Fruit fly (Drosophila melanogaster) whole organism, embryonic: ENCODE results near the gene lva.

Experiments used
- Atf3 ChIP-seq: fragments of 200-800 bp; sonication (Bioruptor generic); optimal IDR thresholded peaks from 3 replicates; lab custom pipeline; 2016; ENCODE audit warnings: missing biosample characterization, missing genetic modification characterization
- CG10209 ChIP-seq: fragments of 200-800 bp; sonication (Bioruptor generic); optimal IDR thresholded peaks from 3 replicates; lab custom pipeline; 2017; ENCODE audit warnings: missing biosample characterization, mild to moderate bottlenecking, missing genetic modification characterization, missing genetic modification reagents
- CG11085 ChIP-seq: fragments of 200-800 bp; sonication (Bioruptor generic); IDR thresholded peaks from 2 replicates; pipeline ENCODE4 v1.3.6; 2022; ENCODE audit warnings: missing biosample characterization, missing genetic modification characterization
- CG11398 ChIP-seq: fragments of 200-800 bp; sonication (Bioruptor generic); optimal IDR thresholded peaks from 2 replicates; lab custom pipeline; 2016; ENCODE audit warnings: missing biosample characterization, missing genetic modification characterization
- CG11456 ChIP-seq: fragments of 200-800 bp; sonication (Bioruptor generic); IDR thresholded peaks from 3 replicates; pipeline ENCODE4 v1.3.6; 2022; ENCODE audit warnings: missing biosample characterization, missing genetic modification characterization
- CG14965 ChIP-seq: fragments of 200-800 bp; sonication (Bioruptor generic); optimal IDR thresholded peaks from 2 replicates; lab custom pipeline; 2016; ENCODE audit warnings: missing biosample characterization, missing genetic modification characterization, borderline replicate concordance
- CG15479 ChIP-seq: fragments of 200-800 bp; sonication (Bioruptor generic); optimal IDR thresholded peaks from 3 replicates; lab custom pipeline; 2019; ENCODE audit warnings: missing biosample characterization, mild to moderate bottlenecking, missing genetic modification characterization, moderate library complexity
- CG1602 ChIP-seq: fragments of 200-800 bp; sonication (Bioruptor generic); optimal IDR thresholded peaks from 3 replicates; lab custom pipeline; 2016; ENCODE audit warnings: missing biosample characterization, missing genetic modification characterization
- CG1603 ChIP-seq: fragments of 200-800 bp; sonication (Bioruptor generic); optimal IDR thresholded peaks from 2 replicates; lab custom pipeline; 2019; ENCODE audit warnings: missing biosample characterization, mild to moderate bottlenecking, missing genetic modification characterization, moderate library complexity
- CG17802 ChIP-seq: fragments of 200-800 bp; sonication (Bioruptor generic); optimal IDR thresholded peaks from 2 replicates; lab custom pipeline; 2018; ENCODE audit warnings: missing biosample characterization, mild to moderate bottlenecking, missing genetic modification characterization, moderate library complexity
- CG18764 ChIP-seq: fragments of 200-800 bp; sonication (Bioruptor generic); optimal IDR thresholded peaks from 3 replicates; lab custom pipeline; 2016; ENCODE audit warnings: missing biosample characterization, missing genetic modification characterization
- CG30403 ChIP-seq: fragments of 200-800 bp; sonication (Bioruptor generic); optimal IDR thresholded peaks from 3 replicates; lab custom pipeline; 2016; ENCODE audit warnings: missing biosample characterization, missing genetic modification characterization
- CG31224 ChIP-seq: fragments of 200-800 bp; sonication (Bioruptor generic); IDR thresholded peaks from 2 replicates; pipeline ENCODE4 v1.3.6; 2022; ENCODE audit warnings: missing biosample characterization, missing genetic modification characterization
- CG34376 ChIP-seq: fragments of 200-800 bp; sonication (Bioruptor generic); optimal IDR thresholded peaks from 2 replicates; lab custom pipeline; 2018; ENCODE audit warnings: missing biosample characterization, mild to moderate bottlenecking, missing genetic modification characterization
- CG4328 ChIP-seq: fragments of 200-800 bp; sonication (Bioruptor generic); optimal IDR thresholded peaks from 3 replicates; lab custom pipeline; 2017; ENCODE audit warnings: missing biosample characterization, missing genetic modification reagents, missing genetic modification characterization
- CG6175 ChIP-seq: fragments of 200-800 bp; sonication (Bioruptor generic); IDR thresholded peaks from 3 replicates; pipeline ENCODE4 v1.3.6; 2022; ENCODE audit warnings: missing biosample characterization, missing genetic modification characterization
- CG7745 ChIP-seq: fragments of 200-800 bp; sonication (Bioruptor generic); optimal IDR thresholded peaks from 2 replicates; lab custom pipeline; 2018; ENCODE audit warnings: missing biosample characterization, mild to moderate bottlenecking, missing genetic modification characterization, moderate library complexity
- CG7839 ChIP-seq: fragments of 200-800 bp; sonication (Bioruptor generic); optimal IDR thresholded peaks from 3 replicates; lab custom pipeline; 2018; ENCODE audit warnings: missing biosample characterization, mild to moderate bottlenecking, missing genetic modification characterization, moderate library complexity
- CG9727 ChIP-seq: fragments of 200-800 bp; sonication (Bioruptor generic); optimal IDR thresholded peaks from 3 replicates; lab custom pipeline; 2017; ENCODE audit warnings: missing biosample characterization, mild to moderate bottlenecking, missing genetic modification characterization
- CrebB ChIP-seq: fragments of 200-800 bp; sonication (Bioruptor generic); optimal IDR thresholded peaks from 3 replicates; lab custom pipeline; 2018; ENCODE audit warnings: missing biosample characterization, mild to moderate bottlenecking, missing genetic modification characterization
- D19A ChIP-seq: fragments of 200-800 bp; optimal IDR thresholded peaks from 3 replicates; lab custom pipeline; 2019; ENCODE audit warnings: missing biosample characterization, mild to moderate bottlenecking, missing genetic modification characterization, moderate library complexity
- Dbx ChIP-seq: fragments of 200-800 bp; sonication (Bioruptor generic); IDR thresholded peaks from 3 replicates; pipeline ENCODE4 v1.3.6; 2022; ENCODE audit warnings: missing biosample characterization, missing genetic modification characterization
- Dref ChIP-seq: fragments of 200-800 bp; sonication (Bioruptor generic); IDR thresholded peaks from 2 replicates; pipeline ENCODE4 v1.3.6; 2022; ENCODE audit warnings: missing biosample characterization, missing genetic modification characterization
- Elba2 ChIP-seq: fragments of 200-800 bp; sonication (Bioruptor generic); optimal IDR thresholded peaks from 3 replicates; lab custom pipeline; 2016; ENCODE audit warnings: missing biosample characterization, missing genetic modification characterization
- HLH4C ChIP-seq: fragments of 200-800 bp; sonication (Bioruptor generic); IDR thresholded peaks from 3 replicates; pipeline ENCODE4 v1.3.6; 2022; ENCODE audit warnings: missing biosample characterization, missing genetic modification characterization; ENCODE audit not compliant: partially characterized antibody
- Kr ChIP-seq: fragments of 200-800 bp; sonication (Bioruptor generic); optimal IDR thresholded peaks from 2 replicates; lab custom pipeline; 2017; ENCODE audit warnings: missing biosample characterization, mild to moderate bottlenecking, missing genetic modification characterization
- Nf-YA ChIP-seq: fragments of 200-800 bp; sonication (Bioruptor generic); IDR thresholded peaks from 2 replicates; pipeline ENCODE4 v1.3.6; 2022; ENCODE audit warnings: missing biosample characterization, missing genetic modification characterization
- Nf-YB ChIP-seq: fragments of 200-800 bp; sonication (Bioruptor generic); optimal IDR thresholded peaks from 3 replicates; lab custom pipeline; 2019; ENCODE audit warnings: missing biosample characterization, mild to moderate bottlenecking, missing genetic modification characterization, moderate library complexity
- Optix ChIP-seq: fragments of 200-800 bp; sonication (Bioruptor generic); IDR thresholded peaks from 3 replicates; pipeline ENCODE4 v1.3.6; 2022; ENCODE audit warnings: missing biosample characterization, missing genetic modification characterization
- Scr ChIP-seq: fragments of 200-800 bp; sonication (Bioruptor generic); IDR thresholded peaks from 2 replicates; pipeline ENCODE4 v1.3.6; 2022; ENCODE audit warnings: missing biosample characterization, missing genetic modification characterization; ENCODE audit not compliant: partially characterized antibody
- ab ChIP-seq: fragments of 200-800 bp; sonication (Bioruptor generic); optimal IDR thresholded peaks from 2 replicates; lab custom pipeline; 2016; ENCODE audit warnings: missing biosample characterization, missing genetic modification characterization
- bbx ChIP-seq: fragments of 200-800 bp; sonication (Bioruptor generic); IDR thresholded peaks from 2 replicates; pipeline ENCODE4 v1.3.6; 2022; ENCODE audit warnings: missing biosample characterization, missing genetic modification characterization; ENCODE audit not compliant: partially characterized antibody
- btn ChIP-seq: fragments of 200-800 bp; sonication (Bioruptor generic); optimal IDR thresholded peaks from 2 replicates; lab custom pipeline; 2016; ENCODE audit warnings: missing biosample characterization, missing genetic modification characterization
- croc ChIP-seq: fragments of 200-800 bp; sonication (Bioruptor generic); conservative IDR thresholded peaks from 3 replicates; pipeline ENCODE4 v1.3.6; 2022; ENCODE audit warnings: missing biosample characterization, missing genetic modification characterization
- dimm ChIP-seq: fragments of 200-800 bp; sonication (Bioruptor generic); IDR thresholded peaks from 2 replicates; pipeline ENCODE4 v1.3.6; 2022; ENCODE audit warnings: missing biosample characterization, missing genetic modification characterization
- esg ChIP-seq: fragments of 200-800 bp; sonication (Bioruptor generic); conservative IDR thresholded peaks from 2 replicates; pipeline ENCODE4 v1.3.6; 2022; ENCODE audit warnings: missing biosample characterization, missing genetic modification characterization
- fru ChIP-seq: fragments of >200 bp; optimal IDR thresholded peaks from 2 replicates; lab custom pipeline; 2017
- ftz-f1 ChIP-seq: fragments of 200-800 bp; sonication (Bioruptor generic); optimal IDR thresholded peaks from 2 replicates; lab custom pipeline; 2016; ENCODE audit warnings: missing biosample characterization, missing genetic modification characterization
- hth ChIP-seq: fragments of >200 bp; optimal IDR thresholded peaks from 2 replicates; lab custom pipeline; 2017; ENCODE audit warnings: inconsistent platforms
- nerfin-2 ChIP-seq: fragments of 200-800 bp; sonication (Bioruptor generic); IDR thresholded peaks from 2 replicates; pipeline ENCODE4 v1.3.6; 2022; ENCODE audit warnings: missing biosample characterization, missing genetic modification characterization; ENCODE audit not compliant: partially characterized antibody
- nmo ChIP-seq: fragments of 200-800 bp; sonication (Bioruptor generic); optimal IDR thresholded peaks from 2 replicates; lab custom pipeline; 2018; ENCODE audit warnings: missing biosample characterization, mild to moderate bottlenecking, missing genetic modification characterization, moderate library complexity
- oc ChIP-seq: fragments of 200-800 bp; sonication (Bioruptor generic); optimal IDR thresholded peaks from 2 replicates; lab custom pipeline; 2018; ENCODE audit warnings: missing biosample characterization, mild to moderate bottlenecking, missing genetic modification characterization, moderate library complexity
- org-1 ChIP-seq: fragments of 200-800 bp; sonication (Bioruptor generic); optimal IDR thresholded peaks from 2 replicates; lab custom pipeline; 2017; ENCODE audit warnings: missing biosample characterization, missing genetic modification characterization
- pb ChIP-seq: fragments of 200-800 bp; sonication (Bioruptor generic); optimal IDR thresholded peaks from 3 replicates; lab custom pipeline; 2016; ENCODE audit warnings: missing biosample characterization, missing genetic modification characterization
- pros ChIP-seq: fragments of 200-800 bp; sonication (Bioruptor generic); optimal IDR thresholded peaks from 3 replicates; lab custom pipeline; 2019; ENCODE audit warnings: missing biosample characterization, mild to moderate bottlenecking, missing genetic modification characterization, moderate library complexity
- rib ChIP-seq: fragments of 200-800 bp; sonication (Bioruptor generic); IDR thresholded peaks from 2 replicates; pipeline ENCODE4 v1.3.6; 2022; ENCODE audit warnings: missing biosample characterization, missing genetic modification characterization
- schlank ChIP-seq: fragments of 200-800 bp; sonication (Bioruptor generic); optimal IDR thresholded peaks from 2 replicates; lab custom pipeline; 2018; ENCODE audit warnings: missing biosample characterization, mild to moderate bottlenecking, missing genetic modification characterization
- sd ChIP-seq: fragments of 200-800 bp; sonication (Bioruptor generic); optimal IDR thresholded peaks from 3 replicates; lab custom pipeline; 2018; ENCODE audit warnings: missing biosample characterization, mild to moderate bottlenecking, missing genetic modification characterization, moderate library complexity
- sim ChIP-seq: fragments of 200-800 bp; sonication (Bioruptor generic); IDR thresholded peaks from 2 replicates; pipeline ENCODE4 v1.3.6; 2022; ENCODE audit warnings: missing biosample characterization, missing genetic modification characterization
- sima ChIP-seq: fragments of 200-800 bp; sonication (Bioruptor generic); optimal IDR thresholded peaks from 2 replicates; lab custom pipeline; 2016; ENCODE audit warnings: missing biosample characterization, missing genetic modification characterization
- wdn ChIP-seq: fragments of 200-800 bp; sonication (Bioruptor generic); IDR thresholded peaks from 2 replicates; pipeline ENCODE4 v1.3.6; 2022; ENCODE audit warnings: missing biosample characterization, missing genetic modification characterization

The lva gene

dm6 chrX:3968346-3969044 lies 3.4 kb upstream of the lva start, which contains the start of gene CG6428 (continued):
- TF ChIP-seq Nf-YA (GFP tag; lab: Robert Waterston, UW) (no peak), CG11085 (no peak), nmo (peak; percentile 49), Atf3 (GFP tag; lab: Kevin White, UChicago) (no peak), CG7839 (no peak), pb (GFP tag; lab: Kevin White, UChicago) (no peak), CG30403 (GFP tag; lab: Kevin White, UChicago) (peak; percentile 42), CrebB (tag; lab: Kevin White, UChicago) (no peak), CG7745 (tag; lab: Kevin White, UChicago) (no peak), dimm (no peak), oc (no peak), D19A (tag; lab: Kevin White, UChicago) (no peak), CG14965 (GFP tag; lab: Kevin White, UChicago) (no peak), bbx (GFP tag; lab: Robert Waterston, UW) (peak; percentile 49; the same call in 1 of the 2 replicates), CG11456 (GFP tag; lab: Robert Waterston, UW) (peak; percentile 59; the same call in 1 of the 3 replicates), wdn (no peak), CG4328 (peak; percentile 33), CG9727 (peak; percentile 10), schlank (tag; lab: Kevin White, UChicago) (no peak), rib (GFP tag; lab: Robert Waterston, UW) (no peak), hth (lab: Kevin White, UChicago) (no peak), CG11398 (no peak), CG1603 (tag; lab: Kevin White, UChicago) (peak; percentile 61), CG1602 (GFP tag; lab: Kevin White, UChicago) (no peak), ab (GFP tag; lab: Kevin White, UChicago) (no peak), croc (GFP tag; lab: Robert Waterston, UW) (no peak), CG31224 (GFP tag; lab: Robert Waterston, UW) (no peak), btn (GFP tag; lab: Kevin White, UChicago) (no peak), sd (tag; lab: Kevin White, UChicago) (peak; percentile 93), ftz-f1 (no peak), CG34376 (peak; percentile 83), Dbx (GFP tag; lab: Robert Waterston, UW) (peak; percentile 35; the same call in 2 of the 3 replicates), CG10209 (GFP tag; lab: Kevin White, UChicago) (peak; percentile 30), sim (no peak), Kr (GFP tag; lab: Kevin White, UChicago) (no peak), CG17802 (tag; lab: Kevin White, UChicago) (peak; percentile 34), CG15479 (GFP tag; lab: Kevin White, UChicago) (no peak), Elba2 (GFP tag; lab: Kevin White, UChicago) (peak; percentile 12), Scr (GFP tag; lab: Robert Waterston, UW) (peak; percentile 68), Nf-YB (GFP tag; lab: Kevin White, UChicago) (peak; percentile 46), org-1 (GFP tag; lab: Kevin White, UChicago) (no peak), pros (GFP tag; lab: Kevin White, UChicago) (no peak), Optix (no peak), sima (GFP tag; lab: Kevin White, UChicago) (no peak), CG6175 (no peak), nerfin-2 (GFP tag; lab: Robert Waterston, UW) (0 out of 2 replicates have a peak, but pooled peaks have one; percentile 37), Dref (GFP tag; lab: Robert Waterston, UW) (peak; percentile 64), fru (no peak), esg (GFP tag; lab: Robert Waterston, UW) (no peak), CG18764 (no peak), HLH4C (GFP tag; lab: Robert Waterston, UW) (peak; percentile 56; the same call in 2 of the 3 replicates)
